Fruit fly (Drosophila melanogaster): ENCODE results near the gene CG11034.

Gene CG11034

dm6 chr2L:5771179-5771578 lies 34.0 kb upstream of the CG11034 start (continued):
- TF ChIP-seq CG10209 (GFP tag; optimal IDR thresholded peaks at IDR 0.05) (no peak), CG9932 (GFP tag; IDR thresholded peaks at IDR 0.05) (peak; percentile 79), Nf-YA (GFP tag; IDR thresholded peaks at IDR 0.05) (no peak), CG4820 (GFP tag; optimal IDR thresholded peaks at IDR 0.05) (peak; percentile 21), CG7928 (GFP tag; optimal IDR thresholded peaks at IDR 0.05) (no peak), exex (tag; optimal IDR thresholded peaks at IDR 0.05) (no peak), Sry-δ (GFP tag; optimal IDR thresholded peaks at IDR 0.05) (no peak), CG14441 (GFP tag; IDR thresholded peaks at IDR 0.05) (peak; percentile 44; the same call in 1 of the 2 replicates), slbo (GFP tag; IDR thresholded peaks at IDR 0.05) (peak; percentile 74), CG34376 (GFP tag; optimal IDR thresholded peaks at IDR 0.05) (no peak), HLH54F (GFP tag; optimal IDR thresholded peaks at IDR 0.05) (no peak), Adf1 (GFP tag; IDR thresholded peaks at IDR 0.05) (no peak), NfI (GFP tag; optimal IDR thresholded peaks at IDR 0.05) (no peak), CG3407 (GFP tag; optimal IDR thresholded peaks at IDR 0.05) (peak; percentile 11), gfzf (GFP tag; optimal IDR thresholded peaks at IDR 0.05) (no peak), CG2202 (tag; optimal IDR thresholded peaks at IDR 0.05) (no peak), ara (GFP tag; IDR thresholded peaks at IDR 0.05) (no peak), CG1233 (GFP tag; optimal IDR thresholded peaks at IDR 0.05) (peak; percentile 39), Mes4 (GFP tag; optimal IDR thresholded peaks at IDR 0.05) (no peak), Hsf (GFP tag; optimal IDR thresholded peaks at IDR 0.05) (peak; percentile 20), ab (GFP tag; optimal IDR thresholded peaks at IDR 0.05) (no peak), Lpt (GFP tag; optimal IDR thresholded peaks at IDR 0.05) (no peak), B-H2 (GFP tag; optimal IDR thresholded peaks at IDR 0.05) (peak; percentile 31), dpn (GFP tag; optimal IDR thresholded peaks at IDR 0.05) (peak; percentile 32 to 53), CG11696 (GFP tag; IDR thresholded peaks at IDR 0.05) (no peak), CTCF (GFP tag; optimal IDR thresholded peaks at IDR 0.05) (peak; percentile 99), psq (GFP tag; optimal IDR thresholded peaks at IDR 0.05) (no peak), al (GFP tag; IDR thresholded peaks at IDR 0.05) (no peak), HmgD (GFP tag; optimal IDR thresholded peaks at IDR 0.05) (peak; percentile 65), pan (optimal IDR thresholded peaks at IDR 0.05) (no peak), pan (GFP tag; optimal IDR thresholded peaks at IDR 0.05 in 1 of 2, IDR thresholded peaks at IDR 0.05 in 1 of 2) (no peak), phol (tag; optimal IDR thresholded peaks at IDR 0.05) (no peak), HLHmδ (GFP tag; optimal IDR thresholded peaks at IDR 0.05) (no peak)

dm6 chr2L:5772262-5772661 lies 32.9 kb upstream of the CG11034 start:
- TF ChIP-seq CG2199 (GFP tag; IDR thresholded peaks at IDR 0.05) (0 out of 3 replicates have a peak, but pooled peaks have one; percentile 52), CG12769 (tag; optimal IDR thresholded peaks at IDR 0.05) (no peak), gcm (GFP tag; optimal IDR thresholded peaks at IDR 0.05) (peak; percentile 46), exex (tag; optimal IDR thresholded peaks at IDR 0.05) (peak; percentile 11), insv (GFP tag; optimal IDR thresholded peaks at IDR 0.05) (no peak), CG8944 (GFP tag; optimal IDR thresholded peaks at IDR 0.05) (no peak)

dm6 chr2L:5778157-5778556 lies 27.0 kb upstream of the CG11034 start:
- TF ChIP-seq Lhr (GFP tag; optimal IDR thresholded peaks at IDR 0.05) (no peak), CG7987 (GFP tag; optimal IDR thresholded peaks at IDR 0.05) (no peak), CG15514 (GFP tag; optimal IDR thresholded peaks at IDR 0.05) (peak; percentile 8), CG13287 (GFP tag; IDR thresholded peaks at IDR 0.05; ENCODE audit: partially characterized antibody) (0 out of 2 replicates have a peak, but pooled peaks have one; percentile 21), CG12104 (GFP tag; optimal IDR thresholded peaks at IDR 0.05) (no peak), CG17385 (GFP tag; optimal IDR thresholded peaks at IDR 0.05) (peak; percentile 39), gce (GFP tag; IDR thresholded peaks at IDR 0.05) (no peak), ato (GFP tag; IDR thresholded peaks at IDR 0.05; ENCODE audit: partially characterized antibody) (0 out of 2 replicates have a peak, but pooled peaks have one; percentile 39), CG10209 (GFP tag; optimal IDR thresholded peaks at IDR 0.05) (no peak), seq (GFP tag; IDR thresholded peaks at IDR 0.05) (no peak), wek (GFP tag; optimal IDR thresholded peaks at IDR 0.05) (no peak), hb (GFP tag; IDR thresholded peaks at IDR 0.05; ENCODE audit: partially characterized antibody) (peak; percentile 69; the same call in 1 of the 3 replicates), Doc2 (GFP tag; IDR thresholded peaks at IDR 0.05) (no peak), Oli (tag; optimal IDR thresholded peaks at IDR 0.05) (no peak), lmd (GFP tag; IDR thresholded peaks at IDR 0.05) (peak; percentile 40; the same call in 1 of the 2 replicates)

All from whole organism, embryonic.